Worm (Caenorhabditis elegans): ENCODE data around the gene dhs-22.

The dhs-22 gene

DNA sequence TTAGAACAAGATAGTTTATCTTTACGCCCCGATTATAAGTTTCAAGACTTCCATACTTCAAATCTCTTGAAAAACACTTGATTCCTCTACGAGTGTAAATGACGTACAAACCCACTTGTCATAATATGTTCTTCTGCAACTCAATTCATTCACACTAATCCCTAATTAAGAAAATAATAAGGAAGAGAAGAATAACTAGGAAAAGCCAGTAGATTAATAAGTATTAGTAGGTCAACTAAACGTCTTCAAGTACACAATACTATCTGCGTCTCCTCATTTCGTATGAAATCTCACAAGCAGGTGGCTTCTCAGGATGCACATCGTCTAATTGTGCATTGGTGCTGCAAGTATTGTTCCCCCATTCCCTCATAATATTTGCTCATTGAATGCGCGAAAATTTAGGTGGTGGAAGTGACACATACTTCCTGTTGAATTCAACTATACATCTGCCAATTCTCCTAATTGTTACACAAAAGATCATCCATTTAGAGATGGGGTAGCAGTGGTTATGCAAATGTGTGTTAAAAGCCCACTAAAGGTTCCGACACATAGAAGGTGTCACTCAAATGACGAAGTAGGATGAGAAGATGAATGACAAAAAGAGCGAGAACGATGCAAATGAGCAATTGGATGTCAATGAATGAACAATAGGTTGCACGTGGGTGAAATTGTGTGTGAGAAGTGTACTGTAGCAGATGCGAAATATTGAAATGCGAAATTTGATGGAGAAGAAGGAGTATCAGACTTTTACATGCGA, 6.0 kb upstream of the dhs-22 start:
- TF ChIP-seq zag-1 (tag; optimal IDR thresholded peaks at IDR 0.05) (no peak), fkh-10 (GFP tag; optimal IDR thresholded peaks at IDR 0.05) (no peak), ceh-82 (tag; optimal IDR thresholded peaks at IDR 0.05) (no peak), nhr-237 (tag; optimal IDR thresholded peaks at IDR 0.05) (no peak), nhr-43 (tag; optimal IDR thresholded peaks at IDR 0.05; ENCODE audit: poor library complexity, severe bottlenecking) (no peak), nhr-12 (tag; optimal IDR thresholded peaks at IDR 0.05) (no peak), hmg-11 (tag; optimal IDR thresholded peaks at IDR 0.05) (no peak), unc-39 (tag; optimal IDR thresholded peaks at IDR 0.05) (no peak), ztf-11 (tag; optimal IDR thresholded peaks at IDR 0.05) (no peak), nhr-28 (tag; optimal IDR thresholded peaks at IDR 0.05) (no peak), egl-5 (tag; optimal IDR thresholded peaks at IDR 0.05) (no peak), sea-2 (GFP tag; optimal IDR thresholded peaks at IDR 0.05) (no peak), lsy-12 (tag; optimal IDR thresholded peaks at IDR 0.05) (no peak)

DNA sequence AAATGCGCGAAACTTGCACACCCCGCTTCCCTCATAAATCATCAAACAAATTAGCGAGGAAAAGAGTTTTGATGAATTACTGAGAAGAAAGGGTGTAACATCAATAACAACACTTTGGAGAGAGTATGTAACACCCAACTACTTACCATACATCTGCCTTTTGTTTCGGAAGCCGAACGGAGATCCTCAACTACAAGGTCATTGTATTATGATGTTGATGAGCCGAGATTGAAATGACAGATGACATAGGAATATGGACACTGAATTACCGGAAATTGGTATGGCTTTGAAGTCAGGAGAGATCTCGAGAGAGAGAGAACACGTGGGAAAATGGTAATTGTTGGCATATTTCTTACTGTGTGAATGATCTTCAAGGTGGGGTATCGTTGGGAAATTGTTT, 4.8 kb upstream of the dhs-22 start:
- TF ChIP-seq egl-5 (tag; optimal IDR thresholded peaks at IDR 0.05), result no peak
- TF ChIP-seq daf-12 (tag; optimal IDR thresholded peaks at IDR 0.05), result no peak
- TF ChIP-seq R02D3.7 (tag; optimal IDR thresholded peaks at IDR 0.05), result no peak
- TF ChIP-seq mdl-1 (tag; optimal IDR thresholded peaks at IDR 0.05), result no peak
- TF ChIP-seq fkh-10 (GFP tag; optimal IDR thresholded peaks at IDR 0.05), result no peak
- TF ChIP-seq lin-39 (tag; optimal IDR thresholded peaks at IDR 0.05), result no peak
- TF ChIP-seq nhr-28 (tag; optimal IDR thresholded peaks at IDR 0.05), result no peak
- no peak for TF ChIP-seq pqm-1 (tag; optimal IDR thresholded peaks at IDR 0.05)
- TF ChIP-seq nhr-25 (tag; optimal IDR thresholded peaks at IDR 0.05), result no peak
- TF ChIP-seq elt-1 (tag; optimal IDR thresholded peaks at IDR 0.05), result no peak
- no peak for TF ChIP-seq sea-2 (GFP tag; optimal IDR thresholded peaks at IDR 0.05)
- no peak for TF ChIP-seq nhr-77 (tag; optimal IDR thresholded peaks at IDR 0.05)
- TF ChIP-seq mml-1 (tag; optimal IDR thresholded peaks at IDR 0.05), result no peak
- TF ChIP-seq ceh-28 (tag; optimal IDR thresholded peaks at IDR 0.05), result no peak
- no peak for TF ChIP-seq aly-2 (tag; optimal IDR thresholded peaks at IDR 0.05)

DNA sequence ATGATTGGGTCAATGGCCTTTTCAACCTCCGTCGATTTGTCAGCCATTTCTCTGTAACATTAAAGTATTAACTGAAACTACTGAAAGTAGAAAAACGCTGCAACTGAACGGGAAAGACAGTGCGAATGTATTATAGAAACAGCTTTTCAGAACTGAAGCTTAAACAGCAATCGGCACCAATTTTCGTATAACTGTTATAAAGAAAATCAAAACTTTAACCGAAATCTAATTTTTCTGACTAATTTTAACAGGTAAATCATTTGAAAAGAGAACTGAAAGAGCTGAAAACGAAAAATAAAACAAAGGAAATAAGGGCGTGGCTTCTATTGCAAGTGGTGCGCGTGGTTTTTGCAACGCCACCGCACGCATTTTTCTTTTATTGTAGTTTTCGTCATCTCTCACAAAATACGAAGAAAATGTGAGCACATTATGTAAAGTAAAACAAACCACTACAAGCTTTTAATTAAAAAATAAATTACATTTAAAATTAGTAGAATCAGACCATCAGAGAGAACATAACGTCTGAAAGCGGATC, 3.8 kb upstream of the dhs-22 start, which contains the start of gene rrsr-1:
TSS of gene rrsr-1 (minus strand) at position 51 of the 535 bp plus-strand sequence.
- TF ChIP-seq nhr-43 (tag; optimal IDR thresholded peaks at IDR 0.05; ENCODE audit: poor library complexity, severe bottlenecking) (peak; percentile 53), nhr-12 (tag; optimal IDR thresholded peaks at IDR 0.05) (no peak), mml-1 (tag; optimal IDR thresholded peaks at IDR 0.05) (no peak), fkh-2 (tag; optimal IDR thresholded peaks at IDR 0.05) (no peak), elt-1 (tag; optimal IDR thresholded peaks at IDR 0.05) (no peak), elt-2 (tag; optimal IDR thresholded peaks at IDR 0.05) (no peak), egl-27 (tag; optimal IDR thresholded peaks at IDR 0.05) (no peak), ceh-9 (tag; optimal IDR thresholded peaks at IDR 0.05) (no peak), nhr-67 (tag; optimal IDR thresholded peaks at IDR 0.05) (no peak), hmg-11 (tag; optimal IDR thresholded peaks at IDR 0.05) (no peak), nhr-76 (tag; optimal IDR thresholded peaks at IDR 0.05) (no peak), daf-12 (tag; optimal IDR thresholded peaks at IDR 0.05) (no peak), zag-1 (tag; optimal IDR thresholded peaks at IDR 0.05) (no peak), eor-1 (tag; optimal IDR thresholded peaks at IDR 0.05) (no peak), ama-1 (optimal IDR thresholded peaks at IDR 0.05) (no peak), egl-5 (tag; optimal IDR thresholded peaks at IDR 0.05) (peak; percentile 46), skn-1 (tag; optimal IDR thresholded peaks at IDR 0.05) (no peak), mdl-1 (tag; optimal IDR thresholded peaks at IDR 0.05) (no peak), unc-62 (GFP tag; optimal IDR thresholded peaks at IDR 0.05) (no peak), ZK546.5 (tag; optimal IDR thresholded peaks at IDR 0.05) (no peak), aly-2 (tag; optimal IDR thresholded peaks at IDR 0.05) (no peak), ztf-4 (tag; optimal IDR thresholded peaks at IDR 0.05) (no peak), pha-4 (tag; optimal IDR thresholded peaks at IDR 0.05) (no peak), pqm-1 (tag; optimal IDR thresholded peaks at IDR 0.05) (no peak), nhr-25 (tag; optimal IDR thresholded peaks at IDR 0.05) (no peak), snpc-4 (tag; optimal IDR thresholded peaks at IDR 0.05) (peak; percentile 54), lin-39 (tag; optimal IDR thresholded peaks at IDR 0.05) (no peak), nhr-237 (tag; optimal IDR thresholded peaks at IDR 0.05) (no peak), ceh-16 (tag; optimal IDR thresholded peaks at IDR 0.05) (no peak), nhr-23 (tag; optimal IDR thresholded peaks at IDR 0.05) (no peak), nfya-1 (tag; optimal IDR thresholded peaks at IDR 0.05; ENCODE audit: insufficient read depth) (no peak), elt-3 (tag; optimal IDR thresholded peaks at IDR 0.05) (no peak), lin-15B (tag; optimal IDR thresholded peaks at IDR 0.05) (peak; percentile 5), ztf-11 (tag; optimal IDR thresholded peaks at IDR 0.05) (no peak), jun-1 (tag; optimal IDR thresholded peaks at IDR 0.05) (no peak)
